4 fruit fly cellular contexts compared by ENCODE assay signal in genomic region chr3L:18783544-18783943, dm6.
TF ChIP-seq lines count a peak whose summit lies in the region.

No protein-coding gene starts in this region.

- TF ChIP-seq CTCF in whole organism, embryonic (GFP tag; optimal IDR thresholded peaks at IDR 0.05; lab: Kevin White, UChicago) = no peak

TF ChIP-seq in whole organism, adult, 20 proteins besides CTCF, POLR2A, EP300 and RAD21:
- TF ChIP-seq CG33017 (tag; optimal IDR thresholded peaks at IDR 0.05; lab: Kevin White, UChicago) (peak; percentile 9), Mnt (GFP tag; optimal IDR thresholded peaks at IDR 0.05; lab: Kevin White, UChicago) (no peak), CG5204 (GFP tag; optimal IDR thresholded peaks at IDR 0.05; lab: Kevin White, UChicago) (no peak), tj (GFP tag; optimal IDR thresholded peaks at IDR 0.05; lab: Kevin White, UChicago) (peak; percentile 97), cic (GFP tag; optimal IDR thresholded peaks at IDR 0.05; lab: Kevin White, UChicago) (peak; percentile 60), ovo (GFP tag; optimal IDR thresholded peaks at IDR 0.05; lab: Kevin White, UChicago) (peak; percentile 46), CG11617 (GFP tag; optimal IDR thresholded peaks at IDR 0.05; lab: Kevin White, UChicago) (peak; percentile 32), CG14711 (tag; optimal IDR thresholded peaks at IDR 0.05; lab: Kevin White, UChicago) (peak; percentile 33), CG7101 (tag; optimal IDR thresholded peaks at IDR 0.05; lab: Kevin White, UChicago) (peak; percentile 19), CG12768 (GFP tag; optimal IDR thresholded peaks at IDR 0.05; lab: Kevin White, UChicago) (peak; percentile 64), CG7045 (GFP tag; optimal IDR thresholded peaks at IDR 0.05; lab: Kevin White, UChicago) (peak; percentile 33)
TF ChIP-seq in whole organism, adult: peak in this region for 9.

TF ChIP-seq in whole organism, embryonic, 481 proteins besides CTCF, POLR2A, EP300 and RAD21 (continues in another document):
- peak; percentile 66; the same call in 1 of the 2 replicates for TF ChIP-seq ttk (GFP tag; IDR thresholded peaks at IDR 0.05; lab: Robert Waterston, UW)
- TF ChIP-seq CG6854 (GFP tag; optimal IDR thresholded peaks at IDR 0.05; lab: Kevin White, UChicago) = no peak
- no peak for TF ChIP-seq run (tag; optimal IDR thresholded peaks at IDR 0.05; lab: Kevin White, UChicago)
- no peak for TF ChIP-seq ase (GFP tag; IDR thresholded peaks at IDR 0.05; lab: Robert Waterston, UW)
- no peak for TF ChIP-seq CG1529 (GFP tag; optimal IDR thresholded peaks at IDR 0.05; lab: Kevin White, UChicago)
- no peak for TF ChIP-seq p53 (GFP tag; optimal IDR thresholded peaks at IDR 0.05; lab: Kevin White, UChicago)
- TF ChIP-seq CG11093 (GFP tag; IDR thresholded peaks at IDR 0.05; lab: Robert Waterston, UW) = no peak
- TF ChIP-seq CG7987 (GFP tag; optimal IDR thresholded peaks at IDR 0.05; lab: Kevin White, UChicago) = no peak
- TF ChIP-seq CG43689 (GFP tag; IDR thresholded peaks at IDR 0.05; lab: Robert Waterston, UW) = no peak
- no peak for TF ChIP-seq da (GFP tag; optimal IDR thresholded peaks at IDR 0.05; lab: Kevin White, UChicago)
- TF ChIP-seq CG15269 (tag; optimal IDR thresholded peaks at IDR 0.05; lab: Kevin White, UChicago) = no peak
- TF ChIP-seq CG10462 (GFP tag; optimal IDR thresholded peaks at IDR 0.05; lab: Kevin White, UChicago) = no peak
- peak; percentile 62 for TF ChIP-seq Adf1 (GFP tag; IDR thresholded peaks at IDR 0.05; lab: Robert Waterston, UW)
- TF ChIP-seq E2f2 (GFP tag; IDR thresholded peaks at IDR 0.05; lab: Robert Waterston, UW) = no peak
- no peak for TF ChIP-seq ab (GFP tag; optimal IDR thresholded peaks at IDR 0.05; lab: Kevin White, UChicago)
- TF ChIP-seq Ssrp (tag; optimal IDR thresholded peaks at IDR 0.05; lab: Kevin White, UChicago) = no peak
- no peak for TF ChIP-seq CG12299 (tag; optimal IDR thresholded peaks at IDR 0.05; lab: Kevin White, UChicago)
- no peak for TF ChIP-seq croc (GFP tag; conservative IDR thresholded peaks at IDR 0.05; lab: Robert Waterston, UW)
- TF ChIP-seq disco-r (GFP tag; optimal IDR thresholded peaks at IDR 0.05; lab: Kevin White, UChicago) = no peak
- TF ChIP-seq CG17802 (tag; optimal IDR thresholded peaks at IDR 0.05; lab: Kevin White, UChicago) = no peak
- no peak for TF ChIP-seq Sry-β (GFP tag; optimal IDR thresholded peaks at IDR 0.05; lab: Kevin White, UChicago)
- TF ChIP-seq CG1233 (GFP tag; optimal IDR thresholded peaks at IDR 0.05; lab: Kevin White, UChicago) = no peak
- TF ChIP-seq lab (GFP tag; optimal IDR thresholded peaks at IDR 0.05; lab: Kevin White, UChicago) = no peak
- TF ChIP-seq ham (GFP tag; IDR thresholded peaks at IDR 0.05; lab: Robert Waterston, UW) = no peak
- TF ChIP-seq CG15696 (tag; optimal IDR thresholded peaks at IDR 0.05; lab: Kevin White, UChicago) = no peak
- TF ChIP-seq cas (GFP tag; IDR thresholded peaks at IDR 0.05; lab: Robert Waterston, UW) = no peak
- TF ChIP-seq Eip74EF (GFP tag; optimal IDR thresholded peaks at IDR 0.05; lab: Kevin White, UChicago) = no peak
- TF ChIP-seq cad (GFP tag; optimal IDR thresholded peaks at IDR 0.05; lab: Kevin White, UChicago) = no peak
- no peak for TF ChIP-seq ken (GFP tag; IDR thresholded peaks at IDR 0.05; lab: Robert Waterston, UW)

TF ChIP-seq in whole organism, prepupa, 60 proteins besides CTCF, POLR2A, EP300 and RAD21 (continues in another document):
- TF ChIP-seq dsx (GFP tag; optimal IDR thresholded peaks at IDR 0.05; lab: Kevin White, UChicago; ENCODE audit: poor library complexity, severe bottlenecking) (peak; percentile 11), CG15336 (GFP tag; IDR thresholded peaks at IDR 0.05; lab: Robert Waterston, UW) (peak; percentile 69), Eip78C (GFP tag; lab: Kevin White, UChicago) (peak; percentile 41), CG6276 (GFP tag; optimal IDR thresholded peaks at IDR 0.05; lab: Kevin White, UChicago) (peak; percentile 60), CG8632 (GFP tag; optimal IDR thresholded peaks at IDR 0.05; lab: Kevin White, UChicago) (peak; percentile 15), CG10669 (GFP tag; optimal IDR thresholded peaks at IDR 0.05; lab: Kevin White, UChicago) (peak; percentile 27), fkh (GFP tag; optimal IDR thresholded peaks at IDR 0.05; lab: Kevin White, UChicago) (no peak), CG1621 (tag; optimal IDR thresholded peaks at IDR 0.05; lab: Kevin White, UChicago) (peak; percentile 14), fd59A (GFP tag; optimal IDR thresholded peaks at IDR 0.05; lab: Kevin White, UChicago) (peak; percentile 23), CG6163 (GFP tag; IDR thresholded peaks at IDR 0.05; lab: Robert Waterston, UW) (peak; percentile 74), CG4318 (GFP tag; optimal IDR thresholded peaks at IDR 0.05; lab: Kevin White, UChicago) (no peak), ss (GFP tag; optimal IDR thresholded peaks at IDR 0.05; lab: Kevin White, UChicago) (peak; percentile 36 to 56), CG16779 (tag; optimal IDR thresholded peaks at IDR 0.05; lab: Kevin White, UChicago) (peak; percentile 70), net (GFP tag; optimal IDR thresholded peaks at IDR 0.05; lab: Kevin White, UChicago) (peak; percentile 63), CG11294 (GFP tag; IDR thresholded peaks at IDR 0.05; lab: Robert Waterston, UW) (peak; percentile 50; the same call in 1 of the 2 replicates), CG6808 (GFP tag; optimal IDR thresholded peaks at IDR 0.05; lab: Kevin White, UChicago) (peak; percentile 55), Lpt (GFP tag; optimal IDR thresholded peaks at IDR 0.05; lab: Kevin White, UChicago) (peak; percentile 58), Sox15 (GFP tag; optimal IDR thresholded peaks at IDR 0.05; lab: Kevin White, UChicago) (no peak), CG3919 (GFP tag; optimal IDR thresholded peaks at IDR 0.05; lab: Kevin White, UChicago) (peak; percentile 4), salr (GFP tag; optimal IDR thresholded peaks at IDR 0.05; lab: Kevin White, UChicago) (peak in 1 of 2 experiments; percentile 18), achi (GFP tag; optimal IDR thresholded peaks at IDR 0.05; lab: Kevin White, UChicago) (peak; percentile 21), CG8319 (GFP tag; optimal IDR thresholded peaks at IDR 0.05; lab: Kevin White, UChicago) (no peak), CG34406 (GFP tag; optimal IDR thresholded peaks at IDR 0.05; lab: Kevin White, UChicago) (peak; percentile 13), CG3032 (tag; optimal IDR thresholded peaks at IDR 0.05; lab: Kevin White, UChicago) (peak; percentile 17), acj6 (GFP tag; optimal IDR thresholded peaks at IDR 0.05; lab: Kevin White, UChicago) (no peak), Sox102F (GFP tag; optimal IDR thresholded peaks at IDR 0.05; lab: Kevin White, UChicago) (no peak), CG32006 (GFP tag; optimal IDR thresholded peaks at IDR 0.05; lab: Kevin White, UChicago) (peak; percentile 48), eg (GFP tag; IDR thresholded peaks at IDR 0.05; lab: Robert Waterston, UW) (peak; percentile 94), CG8119 (GFP tag; IDR thresholded peaks at IDR 0.05; lab: Robert Waterston, UW) (peak; percentile 66)

TF ChIP-seq in whole organism, pupa, 21 proteins besides CTCF, POLR2A, EP300 and RAD21:
- TF ChIP-seq CG10348 (GFP tag; IDR thresholded peaks at IDR 0.05; lab: Robert Waterston, UW) (peak; percentile 37; the same call in 1 of the 2 replicates), fd96Ca (GFP tag; IDR thresholded peaks at IDR 0.05; lab: Robert Waterston, UW) (peak; percentile 80), Snoo (tag; optimal IDR thresholded peaks at IDR 0.05; lab: Kevin White, UChicago) (no peak), D1 (tag; optimal IDR thresholded peaks at IDR 0.05; lab: Kevin White, UChicago) (no peak), CG9948 (tag; optimal IDR thresholded peaks at IDR 0.05; lab: Kevin White, UChicago) (no peak), EcR (GFP tag; optimal IDR thresholded peaks at IDR 0.05; lab: Kevin White, UChicago) (peak; percentile 6), Pif1A (GFP tag; optimal IDR thresholded peaks at IDR 0.05; lab: Kevin White, UChicago) (no peak), CG17806 (tag; optimal IDR thresholded peaks at IDR 0.05; lab: Kevin White, UChicago) (peak; percentile 31), gl (tag; optimal IDR thresholded peaks at IDR 0.05; lab: Kevin White, UChicago) (no peak), CG4496 (GFP tag; IDR thresholded peaks at IDR 0.05; lab: Robert Waterston, UW) (peak; percentile 83), CG32121 (GFP tag; IDR thresholded peaks at IDR 0.05; lab: Robert Waterston, UW) (peak; percentile 93), CG12605 (GFP tag; IDR thresholded peaks at IDR 0.05; lab: Robert Waterston, UW) (peak; percentile 50), CG15710 (tag; optimal IDR thresholded peaks at IDR 0.05; lab: Kevin White, UChicago) (peak; percentile 51), CG14655 (GFP tag; optimal IDR thresholded peaks at IDR 0.05; lab: Kevin White, UChicago) (peak; percentile 13), Pif1B (GFP tag; optimal IDR thresholded peaks at IDR 0.05; lab: Kevin White, UChicago) (no peak), CG8159 (tag; optimal IDR thresholded peaks at IDR 0.05; lab: Kevin White, UChicago) (peak; percentile 35), rn (GFP tag; IDR thresholded peaks at IDR 0.05; lab: Robert Waterston, UW) (peak; percentile 58), CG8301 (tag; optimal IDR thresholded peaks at IDR 0.05; lab: Kevin White, UChicago) (peak; percentile 19), CG34367 (tag; optimal IDR thresholded peaks at IDR 0.05; lab: Kevin White, UChicago) (peak; percentile 29), CG13204 (GFP tag; optimal IDR thresholded peaks at IDR 0.05; lab: Kevin White, UChicago) (peak; percentile 25), Ets98B (GFP tag; IDR thresholded peaks at IDR 0.05; lab: Robert Waterston, UW) (peak; percentile 84)
